Fruit fly (Drosophila melanogaster) whole organism, embryonic: ENCODE data around the gene CG46059.

Source experiments
- CG2875 ChIP-seq: fragments of 200-800 bp; sonication (Bioruptor generic); optimal IDR thresholded peaks from 2 replicates; lab custom pipeline; 2017; ENCODE audit warnings: missing biosample characterization, mild to moderate bottlenecking, missing genetic modification characterization, missing genetic modification reagents
- Neu2 ChIP-seq: fragments of 200-800 bp; sonication (Bioruptor generic); optimal IDR thresholded peaks from 3 replicates; lab custom pipeline; 2016; ENCODE audit warnings: missing biosample characterization, missing genetic modification characterization, borderline replicate concordance
- ara ChIP-seq: fragments of 200-800 bp; sonication (Bioruptor generic); IDR thresholded peaks from 2 replicates; pipeline ENCODE4 v1.3.6; 2022; ENCODE audit warnings: missing biosample characterization, missing genetic modification characterization

DNA sequence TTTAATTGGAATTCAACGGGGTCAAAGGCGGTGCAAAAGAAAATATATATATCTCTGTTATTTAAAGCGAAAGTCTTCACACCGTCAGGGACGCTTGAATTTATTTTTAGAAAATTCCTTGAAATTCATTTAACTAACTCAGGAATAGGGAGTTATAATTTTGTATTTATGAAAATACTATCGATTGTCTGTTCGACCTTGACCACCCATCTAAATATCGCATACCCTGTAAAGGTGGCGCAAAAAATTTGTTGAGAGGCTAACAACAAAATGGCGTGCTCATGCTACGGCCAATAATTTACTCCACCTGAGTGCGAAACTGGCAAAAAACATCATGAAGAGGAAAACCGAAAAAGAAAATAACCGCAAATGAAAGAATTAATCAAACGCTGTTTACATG, 46.9 kb upstream of the CG46059 start:
- TF ChIP-seq ara (GFP tag; lab: Robert Waterston, UW) (no peak), Neu2 (GFP tag; lab: Kevin White, UChicago) (no peak), CG2875 (GFP tag; lab: Kevin White, UChicago) (no peak)
